Fruit fly (Drosophila melanogaster) Kc167 (cell line): ENCODE data around the gene Alp4.

ENCODE experiments used
- h ChIP-seq: fragments of >200 bp; optimal IDR thresholded peaks from 3 replicates; lab custom pipeline; 2018; ENCODE audit warnings: missing external identifiers
- psq ChIP-seq: fragments of >200 bp; optimal IDR thresholded peaks from 2 replicates; lab custom pipeline; 2017; ENCODE audit warnings: missing external identifiers
- ttk ChIP-seq: sonication (Bioruptor generic); optimal IDR thresholded peaks from 2 replicates; lab custom pipeline; 2017; ENCODE audit warnings: missing external identifiers

DNA sequence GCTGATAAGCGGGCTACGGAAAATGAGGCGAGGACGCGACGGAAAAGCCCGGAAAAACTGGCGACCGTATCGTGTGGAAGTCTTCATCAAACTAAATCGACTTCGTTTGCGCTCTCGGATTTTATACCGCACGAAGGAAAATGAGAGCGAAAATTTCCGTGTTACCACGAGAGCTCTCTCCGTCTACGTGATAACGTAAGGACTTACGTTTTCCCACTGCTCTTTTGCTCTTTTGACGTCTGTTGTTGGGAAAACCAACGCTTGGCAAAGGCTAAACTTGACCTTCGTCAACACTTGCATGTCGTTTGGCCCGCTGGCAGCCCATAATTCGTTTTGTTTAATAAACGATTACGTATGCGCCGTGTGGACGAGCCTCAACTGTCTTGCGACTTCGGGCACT, 48.5 kb downstream of the Alp4 start, which contains the start of gene CG11317:
- no peak for TF ChIP-seq psq
- TF ChIP-seq h, result no peak
- no peak for TF ChIP-seq ttk (lab: Kevin White, UChicago)
